Worm (Caenorhabditis elegans) whole organism, L4 larva: ENCODE results near the gene Y38E10A.14.

ENCODE experiments used
- F10B5.3 ChIP-seq: sonication (generic microtip); optimal IDR thresholded peaks from 2 replicates; lab custom pipeline; 2016; ENCODE audit warnings: mild to moderate bottlenecking, missing genetic modification characterization, missing compliant biosample characterization
- F37D6.2 ChIP-seq: sonication (generic microtip); optimal IDR thresholded peaks from 2 replicates; lab custom pipeline; 2016; ENCODE audit warnings: mild to moderate bottlenecking, missing genetic modification characterization, missing compliant biosample characterization
- T20F7.1 ChIP-seq: fragments of 200-800 bp; sonication (Bioruptor generic); optimal IDR thresholded peaks from 2 replicates; lab custom pipeline; 2018; ENCODE audit warnings: mild to moderate bottlenecking, missing genetic modification characterization, missing compliant biosample characterization
- Y48G9A.11 ChIP-seq: fragments of 200-800 bp; sonication (Bioruptor generic); IDR thresholded peaks from 2 replicates; pipeline ENCODE4 v1.3.6; 2022; ENCODE audit warnings: missing genetic modification reagents, missing genetic modification characterization, missing compliant biosample characterization
- Y5F2A.4 ChIP-seq: fragments of 200-800 bp; sonication (Bioruptor generic); optimal IDR thresholded peaks from 2 replicates; lab custom pipeline; 2018; ENCODE audit warnings: mild to moderate bottlenecking, missing genetic modification characterization, missing compliant biosample characterization
- ZK546.5 ChIP-seq, 2 experiments: sonication (generic microtip); optimal IDR thresholded peaks; 2 replicates each; lab custom pipeline; 2017; ENCODE audit warnings: missing biosample characterization in 2 of 2, missing genetic modification characterization in 2 of 2
- aha-1 ChIP-seq: fragments of 150-350 bp; peaks from one replicate; lab custom pipeline; 2014; ENCODE audit warnings: missing biosample characterization, missing genetic modification characterization
- aly-2 ChIP-seq: sonication (generic microtip); optimal IDR thresholded peaks from 2 replicates; lab custom pipeline; 2018; ENCODE audit warnings: missing biosample characterization, missing genetic modification characterization
- ceh-20 ChIP-seq: fragments of 200-800 bp; sonication (Bioruptor generic); IDR thresholded peaks from 2 replicates; pipeline ENCODE4 v1.3.6; 2022; ENCODE audit warnings: missing genetic modification reagents, missing genetic modification characterization, missing compliant biosample characterization
- ceh-32 ChIP-seq: sonication (generic microtip); optimal IDR thresholded peaks from 2 replicates; lab custom pipeline; 2016; ENCODE audit warnings: mild to moderate bottlenecking, missing genetic modification characterization, missing compliant biosample characterization; ENCODE audit not compliant: poor library complexity
- ceh-82 ChIP-seq: sonication (generic microtip); optimal IDR thresholded peaks from 2 replicates; lab custom pipeline; 2017; ENCODE audit warnings: missing biosample characterization, missing genetic modification characterization
- ctbp-1 ChIP-seq: fragments of 200-800 bp; sonication (Bioruptor generic); IDR thresholded peaks from 2 replicates; pipeline ENCODE4 v1.3.6; 2022; ENCODE audit warnings: missing genetic modification reagents, missing genetic modification characterization, missing compliant biosample characterization
- daf-12 ChIP-seq: fragments of 150-350 bp; optimal IDR thresholded peaks from 2 replicates; lab custom pipeline; 2014; ENCODE audit warnings: missing biosample characterization, missing genetic modification reagents, missing genetic modification characterization
- daf-16 ChIP-seq, 3 experiments: sonication (generic microtip); optimal IDR thresholded peaks; 2 replicates each; lab custom pipeline; 2016 to 2017; ENCODE audit warnings: missing genetic modification characterization in 3 of 3, missing genetic modification reagents in 3 of 3, mild to moderate bottlenecking in 2 of 3, missing compliant biosample characterization in 2 of 3, missing biosample characterization in 1 of 3, moderate library complexity in 1 of 3
- dve-1 ChIP-seq: sonication (generic microtip); optimal IDR thresholded peaks from 2 replicates; lab custom pipeline; 2017; ENCODE audit warnings: antibody characterized with exemption, mild to moderate bottlenecking, missing genetic modification characterization, missing compliant biosample characterization; ENCODE audit not compliant: insufficient read depth
- egl-27 ChIP-seq: sonication (generic microtip); optimal IDR thresholded peaks from 3 replicates; lab custom pipeline; 2017; ENCODE audit warnings: missing biosample characterization, missing genetic modification reagents, missing genetic modification characterization
- fkh-10 ChIP-seq: fragments of 150-350 bp; optimal IDR thresholded peaks from 2 replicates; lab custom pipeline; 2014; ENCODE audit warnings: missing biosample characterization, missing genetic modification reagents, missing genetic modification characterization
- hif-1 ChIP-seq, 2 experiments: sonication (generic microtip); optimal IDR thresholded peaks; 2 replicates each; lab custom pipeline; 2016 to 2017; ENCODE audit warnings: missing compliant biosample characterization in 2 of 2, missing genetic modification characterization in 2 of 2, missing genetic modification reagents in 2 of 2, missing genotype in 2 of 2, mild to moderate bottlenecking in 1 of 2
- hlh-11 ChIP-seq: fragments of 200-800 bp; sonication (Bioruptor generic); optimal IDR thresholded peaks from 2 replicates; lab custom pipeline; 2018; ENCODE audit warnings: mild to moderate bottlenecking, missing genetic modification characterization, missing compliant biosample characterization
- hlh-30 ChIP-seq: sonication (generic microtip); optimal IDR thresholded peaks from 2 replicates; lab custom pipeline; 2017; ENCODE audit warnings: antibody characterized with exemption, mild to moderate bottlenecking, missing genetic modification characterization, missing compliant biosample characterization; ENCODE audit not compliant: insufficient read depth
- hmg-1.1 ChIP-seq: fragments of 200-800 bp; sonication (Bioruptor generic); IDR thresholded peaks from 2 replicates; pipeline ENCODE4 v1.3.6; 2022; ENCODE audit warnings: missing genetic modification reagents, missing genetic modification characterization, missing compliant biosample characterization
- lin-1 ChIP-seq: fragments of 200-800 bp; sonication (Bioruptor generic); IDR thresholded peaks from 2 replicates; pipeline ENCODE4 v1.3.6; 2022; ENCODE audit warnings: missing genetic modification reagents, missing genetic modification characterization, missing compliant biosample characterization
- lin-13 ChIP-seq: fragments of 150-350 bp; optimal IDR thresholded peaks from 2 replicates; lab custom pipeline; 2014; ENCODE audit warnings: missing biosample characterization, missing genetic modification reagents, missing genetic modification characterization
- lin-15B ChIP-seq: fragments of 150-350 bp; sonication (generic microtip); optimal IDR thresholded peaks from 3 replicates; lab custom pipeline; 2014; ENCODE audit warnings: missing biosample characterization, missing genetic modification characterization
- lin-29 ChIP-seq: fragments of 200-800 bp; sonication (Bioruptor generic); IDR thresholded peaks from 2 replicates; pipeline ENCODE4 v1.3.6; 2022; ENCODE audit warnings: missing genetic modification reagents, missing genetic modification characterization, missing compliant biosample characterization
- lin-38 ChIP-seq: fragments of 200-800 bp; sonication (Bioruptor generic); IDR thresholded peaks from 2 replicates; pipeline ENCODE4 v1.3.6; 2022; ENCODE audit warnings: missing genetic modification reagents, missing genetic modification characterization, missing compliant biosample characterization
- lsy-2 ChIP-seq, 2 experiments: fragments of 150-350 bp in 1 of 2; sonication (generic microtip) in 1 of 2; optimal IDR thresholded peaks; 2 replicates each; lab custom pipeline; 2014 to 2017; ENCODE audit warnings: missing biosample characterization in 2 of 2, missing genetic modification characterization in 2 of 2
- madf-9 ChIP-seq: fragments of 200-800 bp; sonication (Bioruptor generic); conservative IDR thresholded peaks from 2 replicates; pipeline ENCODE4 v1.3.6; 2022; ENCODE audit warnings: missing genetic modification reagents, missing genetic modification characterization, missing compliant biosample characterization
- mep-1 ChIP-seq: fragments of 150-350 bp; sonication (generic microtip); optimal IDR thresholded peaks from 3 replicates; lab custom pipeline; 2014; ENCODE audit warnings: missing biosample characterization, missing genetic modification characterization
- nhr-102 ChIP-seq: sonication (generic microtip); optimal IDR thresholded peaks from 2 replicates; lab custom pipeline; 2016; ENCODE audit warnings: mild to moderate bottlenecking, missing genetic modification characterization, moderate library complexity, missing compliant biosample characterization
- nhr-11 ChIP-seq: fragments of 150-350 bp; optimal IDR thresholded peaks from 2 replicates; lab custom pipeline; 2014; ENCODE audit warnings: missing biosample characterization, missing genetic modification characterization
- nhr-111 ChIP-seq: fragments of 200-800 bp; sonication (Bioruptor generic); optimal IDR thresholded peaks from 2 replicates; lab custom pipeline; 2018; ENCODE audit warnings: mild to moderate bottlenecking, missing genetic modification characterization, missing compliant biosample characterization
- nhr-28 ChIP-seq: fragments of 150-350 bp; optimal IDR thresholded peaks from 2 replicates; lab custom pipeline; 2014; ENCODE audit warnings: missing biosample characterization, missing genetic modification characterization
- rbr-2 ChIP-seq: sonication (generic microtip); optimal IDR thresholded peaks from 2 replicates; lab custom pipeline; 2016; ENCODE audit warnings: missing genotype, missing genetic modification characterization, missing compliant biosample characterization
- saeg-2 ChIP-seq: fragments of 200-800 bp; sonication (Bioruptor generic); IDR thresholded peaks from 2 replicates; pipeline ENCODE4 v1.3.6; 2022; ENCODE audit warnings: missing genetic modification reagents, missing genetic modification characterization, missing compliant biosample characterization
- set-16 ChIP-seq: fragments of 200-800 bp; sonication (Bioruptor generic); IDR thresholded peaks from 2 replicates; pipeline ENCODE4 v1.3.6; 2022; ENCODE audit warnings: missing genetic modification reagents, missing genetic modification characterization, missing compliant biosample characterization
- spr-3 ChIP-seq: fragments of 200-800 bp; sonication (Bioruptor generic); optimal IDR thresholded peaks from 2 replicates; lab custom pipeline; 2018; ENCODE audit warnings: mild to moderate bottlenecking, missing genetic modification characterization, missing compliant biosample characterization
- tra-1 ChIP-seq: fragments of 200-800 bp; sonication (Bioruptor generic); IDR thresholded peaks from 2 replicates; pipeline ENCODE4 v1.3.6; 2022; ENCODE audit warnings: missing genetic modification reagents, missing genetic modification characterization, missing compliant biosample characterization
- unc-39 ChIP-seq: sonication (generic microtip); optimal IDR thresholded peaks from 2 replicates; lab custom pipeline; 2017; ENCODE audit warnings: missing biosample characterization, missing genetic modification characterization
- zfp-2 ChIP-seq: sonication (generic microtip); optimal IDR thresholded peaks from 2 replicates; lab custom pipeline; 2016; ENCODE audit warnings: mild to moderate bottlenecking, missing genetic modification characterization, missing compliant biosample characterization
- zip-2 ChIP-seq: fragments of 150-350 bp; optimal IDR thresholded peaks from 2 replicates; lab custom pipeline; 2014; ENCODE audit warnings: missing biosample characterization, missing genetic modification characterization

The Y38E10A.14 gene

ce11 chrII:12659676-12660371 is 35.5 kb upstream of the Y38E10A.14 start (continued):
- TF ChIP-seq lin-15B (tag; lab: Kevin White, UChicago) (no peak), tra-1 (GFP tag; lab: Robert Waterston, UW) (peak; percentile 71), hmg-1.1 (GFP tag; lab: Robert Waterston, UW) (no peak; the same call in 1 of the 2 replicates), Y5F2A.4 (GFP tag; lab: Kevin White, UChicago) (no peak), ctbp-1 (GFP tag; lab: Robert Waterston, UW) (0 out of 2 replicates have a peak, but pooled peaks have one; percentile 17), fkh-10 (no peak), mep-1 (tag; lab: Kevin White, UChicago) (peak; percentile 27), T20F7.1 (GFP tag; lab: Kevin White, UChicago) (no peak), hlh-30 (tag; lab: Kevin White, UChicago) (peak; percentile 50), rbr-2 (tag; lab: Kevin White, UChicago) (peak; percentile 16), nhr-28 (tag; lab: Kevin White, UChicago) (peak; percentile 0), aha-1 (tag; lab: Kevin White, UChicago) (no peak), hif-1 (tag; optimal IDR thresholded peaks at IDR 0.05; lab: Kevin White, UChicago) (peak in 1 of 2 experiments; percentile 48), ceh-20 (0 out of 2 replicates have a peak, but pooled peaks have one; percentile 16), lin-13 (GFP tag; lab: Kevin White, UChicago) (peak; percentile 11), madf-9 (GFP tag; lab: Robert Waterston, UW) (no peak; the same call in 1 of the 2 replicates), ceh-32 (no peak), lin-29 (no peak), aly-2 (tag; lab: Kevin White, UChicago) (no peak), F37D6.2 (no peak), saeg-2 (no peak), Y48G9A.11 (GFP tag; lab: Robert Waterston, UW) (no peak), set-16 (peak; percentile 15; the same call in 1 of the 2 replicates), dve-1 (tag; lab: Kevin White, UChicago) (no peak)
- TF ChIP-seq, all 104 proteins: peak for 17

ce11 chrII:12658409-12658808 is 34.1 kb upstream of the Y38E10A.14 start:
- no peak for TF ChIP-seq set-16
- TF ChIP-seq F10B5.3 (tag; lab: Kevin White, UChicago) = no peak
- TF ChIP-seq unc-39 (tag; lab: Kevin White, UChicago) = no peak
- no peak for TF ChIP-seq ceh-82 (tag; lab: Kevin White, UChicago)
- TF ChIP-seq nhr-11 (tag; lab: Kevin White, UChicago) = peak; percentile 38
- TF ChIP-seq zfp-2 (tag; lab: Kevin White, UChicago) = no peak
- TF ChIP-seq daf-12 (tag; lab: Kevin White, UChicago) = no peak
- TF ChIP-seq nhr-102 (tag; lab: Kevin White, UChicago) = no peak
- peak; percentile 9 for TF ChIP-seq hlh-11 (tag; lab: Kevin White, UChicago)
- no peak for TF ChIP-seq spr-3 (GFP tag; lab: Kevin White, UChicago)
- TF ChIP-seq daf-16 (GFP tag; optimal IDR thresholded peaks at IDR 0.05; lab: Kevin White, UChicago) = peak in 1 of 2 experiments; percentile 67
- TF ChIP-seq daf-16 (tag; optimal IDR thresholded peaks at IDR 0.05; lab: Kevin White, UChicago) = no peak
- TF ChIP-seq lin-1 = no peak
- TF ChIP-seq ceh-20 = no peak
- no peak for TF ChIP-seq dve-1 (tag; lab: Kevin White, UChicago)
- no peak for TF ChIP-seq nhr-111 (GFP tag; lab: Kevin White, UChicago)
- no peak for TF ChIP-seq lsy-2 (tag; optimal IDR thresholded peaks at IDR 0.05; lab: Kevin White, UChicago)
- TF ChIP-seq hlh-30 (tag; lab: Kevin White, UChicago) = peak; percentile 1
- no peak for TF ChIP-seq ceh-32
- no peak for TF ChIP-seq ZK546.5 (tag; optimal IDR thresholded peaks at IDR 0.05; lab: Kevin White, UChicago)
- no peak for TF ChIP-seq lin-38
- no peak for TF ChIP-seq hmg-1.1 (GFP tag; lab: Robert Waterston, UW)
- no peak for TF ChIP-seq egl-27 (tag; lab: Kevin White, UChicago)
- TF ChIP-seq zip-2 (tag; lab: Kevin White, UChicago) = no peak
- no peak for TF ChIP-seq ctbp-1 (GFP tag; lab: Robert Waterston, UW)
